Worm (Caenorhabditis elegans): ENCODE results near the gene R09H10.2.

ce11 chrIV:10576050-10576449, 26.7 kb upstream of the R09H10.2 start, which contains the start of gene efn-2:
- TF ChIP-seq mab-5 (tag; optimal IDR thresholded peaks at IDR 0.05) (no peak), snpc-4 (tag; optimal IDR thresholded peaks at IDR 0.05) (no peak), nhr-237 (tag; optimal IDR thresholded peaks at IDR 0.05) (no peak), unc-39 (tag; optimal IDR thresholded peaks at IDR 0.05) (no peak), unc-62 (GFP tag; optimal IDR thresholded peaks at IDR 0.05) (no peak), nhr-28 (tag; optimal IDR thresholded peaks at IDR 0.05) (no peak), lin-13 (tag; optimal IDR thresholded peaks at IDR 0.05) (no peak), mep-1 (tag; optimal IDR thresholded peaks at IDR 0.05) (no peak), pha-4 (tag; optimal IDR thresholded peaks at IDR 0.05) (no peak)
